Fruit fly (Drosophila melanogaster): ENCODE data around the gene CG8838.

CG8838 gene

DNA sequence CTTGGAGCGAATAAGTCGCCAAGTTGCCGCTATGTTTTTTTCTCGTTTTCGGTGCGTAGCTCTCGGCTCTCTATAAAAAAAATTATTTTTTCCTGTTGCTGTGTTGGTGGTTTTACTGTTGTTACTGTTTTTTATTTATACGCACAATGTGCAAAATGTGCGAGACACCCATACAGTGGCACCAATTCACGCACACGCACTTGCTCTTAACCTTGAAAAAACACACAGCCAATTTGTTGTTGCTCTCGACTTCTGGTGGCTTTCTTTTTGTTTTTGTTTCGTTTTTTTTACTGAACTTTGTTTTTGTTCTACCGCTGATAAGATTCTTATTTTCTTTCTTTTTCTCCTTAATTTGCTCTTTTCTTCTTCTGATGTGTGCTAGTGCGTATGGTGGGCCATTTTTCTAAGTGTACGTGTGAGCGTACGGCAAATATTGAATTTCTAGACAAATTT is 1.2 kb upstream of the CG8838 start:
- TF ChIP-seq CG12391 (tag; optimal IDR thresholded peaks at IDR 0.05): no peak
- TF ChIP-seq schlank (tag; optimal IDR thresholded peaks at IDR 0.05): peak; percentile 11
- TF ChIP-seq Med (GFP tag): peak; percentile 78
- no peak for TF ChIP-seq gcm (GFP tag; optimal IDR thresholded peaks at IDR 0.05)
- TF ChIP-seq Asciz (GFP tag; optimal IDR thresholded peaks at IDR 0.05): no peak
- TF ChIP-seq CG3995 (GFP tag; optimal IDR thresholded peaks at IDR 0.05): no peak
- TF ChIP-seq gsb (GFP tag; IDR thresholded peaks at IDR 0.05): no peak
- TF ChIP-seq her (GFP tag; optimal IDR thresholded peaks at IDR 0.05): peak; percentile 14
- no peak for TF ChIP-seq Nf-YC (tag; optimal IDR thresholded peaks at IDR 0.05)
- peak; percentile 36; the same call in 1 of the 3 replicates for TF ChIP-seq row (GFP tag; IDR thresholded peaks at IDR 0.05)
- TF ChIP-seq CG10543 (GFP tag; optimal IDR thresholded peaks at IDR 0.05): peak; percentile 52
- no peak for TF ChIP-seq esg (GFP tag; conservative IDR thresholded peaks at IDR 0.05)
- no peak for TF ChIP-seq caup (GFP tag; optimal IDR thresholded peaks at IDR 0.05; ENCODE audit: severe bottlenecking)
- TF ChIP-seq ssp (GFP tag; IDR thresholded peaks at IDR 0.05): no peak
- TF ChIP-seq Hmr (GFP tag; optimal IDR thresholded peaks at IDR 0.05): peak; percentile 51
- TF ChIP-seq CG34376 (GFP tag; optimal IDR thresholded peaks at IDR 0.05): peak; percentile 1
- peak; percentile 41 for TF ChIP-seq HHEX (GFP tag; optimal IDR thresholded peaks at IDR 0.05)
- TF ChIP-seq chinmo (GFP tag; IDR thresholded peaks at IDR 0.05; ENCODE audit: partially characterized antibody): 0 out of 4 replicates have a peak, but pooled peaks have one; percentile 17
- TF ChIP-seq CG1792 (GFP tag; optimal IDR thresholded peaks at IDR 0.05): peak; percentile 3
- no peak for TF ChIP-seq CG16779 (GFP tag; IDR thresholded peaks at IDR 0.05)
- peak; percentile 58 for TF ChIP-seq cwo (GFP tag; optimal IDR thresholded peaks at IDR 0.05)
- peak; percentile 43 for TF ChIP-seq grau (tag; optimal IDR thresholded peaks at IDR 0.05)
- peak; percentile 43 for TF ChIP-seq CG9609 (GFP tag; optimal IDR thresholded peaks at IDR 0.05)
- peak in 1 of 2 experiments; percentile 76 for TF ChIP-seq bsh (GFP tag; optimal IDR thresholded peaks at IDR 0.05)
- TF ChIP-seq exex (tag; optimal IDR thresholded peaks at IDR 0.05): peak; percentile 33
- no peak for TF ChIP-seq dm (GFP tag; optimal IDR thresholded peaks at IDR 0.05)
- no peak for TF ChIP-seq CG32767 (GFP tag; IDR thresholded peaks at IDR 0.05)
- TF ChIP-seq CG17385 (GFP tag; optimal IDR thresholded peaks at IDR 0.05): peak; percentile 24
- peak; percentile 33 for TF ChIP-seq gro (GFP tag; optimal IDR thresholded peaks at IDR 0.05)
- TF ChIP-seq p53 (GFP tag; optimal IDR thresholded peaks at IDR 0.05): peak; percentile 5
- TF ChIP-seq scrt (GFP tag; optimal IDR thresholded peaks at IDR 0.05): no peak
- TF ChIP-seq CHES-1-like (GFP tag; optimal IDR thresholded peaks at IDR 0.05): peak; percentile 33
- TF ChIP-seq HLH54F (GFP tag; optimal IDR thresholded peaks at IDR 0.05): peak; percentile 20
- TF ChIP-seq tx (GFP tag; optimal IDR thresholded peaks at IDR 0.05): peak; percentile 13
- TF ChIP-seq pum (GFP tag; optimal IDR thresholded peaks at IDR 0.05): peak; percentile 4
- peak; percentile 52; the same call in 1 of the 2 replicates for TF ChIP-seq Atf6 (GFP tag; IDR thresholded peaks at IDR 0.05)
- TF ChIP-seq CG32772 (GFP tag; IDR thresholded peaks at IDR 0.05): 0 out of 2 replicates have a peak, but pooled peaks have one; percentile 9
- no peak for TF ChIP-seq CG17328 (GFP tag; IDR thresholded peaks at IDR 0.05)
- peak; percentile 46 for TF ChIP-seq lilli (GFP tag; optimal IDR thresholded peaks at IDR 0.05)
- TF ChIP-seq CG32532 (GFP tag; IDR thresholded peaks at IDR 0.05): peak; percentile 59
- TF ChIP-seq YL-1 (GFP tag; optimal IDR thresholded peaks at IDR 0.05): no peak
- TF ChIP-seq mam (GFP tag; optimal IDR thresholded peaks at IDR 0.05): peak; percentile 38
- TF ChIP-seq ERR (GFP tag; optimal IDR thresholded peaks at IDR 0.05): peak; percentile 14
- TF ChIP-seq Vsx1 (GFP tag; optimal IDR thresholded peaks at IDR 0.05): peak; percentile 18
- peak; percentile 22 for TF ChIP-seq sqz (GFP tag; optimal IDR thresholded peaks at IDR 0.05)
- TF ChIP-seq CG4730 (GFP tag; IDR thresholded peaks at IDR 0.05): no peak
- peak in 1 of 2 experiments; percentile 57 for TF ChIP-seq chif (GFP tag; optimal IDR thresholded peaks at IDR 0.05)
- peak; percentile 33 for TF ChIP-seq Dek (tag; optimal IDR thresholded peaks at IDR 0.05)
- TF ChIP-seq BtbVII (GFP tag; optimal IDR thresholded peaks at IDR 0.05): peak; percentile 12
- peak; percentile 45; the same call in 2 of the 3 replicates for TF ChIP-seq Aef1 (GFP tag; IDR thresholded peaks at IDR 0.05)

Data from whole organism, embryonic.